Fruit fly (Drosophila melanogaster): ENCODE measurements around the gene CG32333.

The CG32333 gene

DNA sequence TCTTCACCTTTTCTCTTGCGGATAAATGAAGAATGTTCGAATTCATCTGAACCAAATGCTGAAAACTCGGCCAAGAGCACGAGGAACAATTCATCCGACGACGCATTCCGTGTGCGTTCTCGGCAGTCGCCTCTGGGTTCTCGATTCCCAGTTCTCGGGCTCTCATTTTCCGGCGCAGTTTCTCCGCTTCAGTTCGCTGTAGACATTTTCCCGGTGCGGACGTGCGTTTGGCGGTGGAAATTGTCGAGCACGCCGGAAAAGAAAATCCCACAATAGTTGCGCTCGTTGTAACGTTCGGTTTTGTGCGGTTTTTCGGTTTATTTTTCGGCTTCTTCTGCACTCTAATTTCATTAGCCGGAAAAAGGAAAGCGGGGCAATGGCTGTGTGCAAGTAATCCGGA lies at the start of gene CG32333:
CG32333 (plus strand) TSS at position 190 of the 400 bp plus-strand sequence.
- TF ChIP-seq ovo (GFP tag; optimal IDR thresholded peaks at IDR 0.05) (no peak), Hr96 (GFP tag; optimal IDR thresholded peaks at IDR 0.05) (no peak), CG14711 (tag; optimal IDR thresholded peaks at IDR 0.05) (no peak), CG7045 (GFP tag; optimal IDR thresholded peaks at IDR 0.05) (no peak), CG11617 (GFP tag; optimal IDR thresholded peaks at IDR 0.05) (no peak), Crg-1 (GFP tag; optimal IDR thresholded peaks at IDR 0.05) (no peak), CG7101 (tag; optimal IDR thresholded peaks at IDR 0.05) (no peak), cnc (optimal IDR thresholded peaks at IDR 0.05) (no peak), CG1620 (GFP tag; optimal IDR thresholded peaks at IDR 0.05) (no peak), toe (GFP tag; optimal IDR thresholded peaks at IDR 0.05) (no peak), Mnt (GFP tag; optimal IDR thresholded peaks at IDR 0.05) (no peak), tj (GFP tag; optimal IDR thresholded peaks at IDR 0.05) (no peak), Clk (GFP tag; optimal IDR thresholded peaks at IDR 0.05) (no peak)

DNA sequence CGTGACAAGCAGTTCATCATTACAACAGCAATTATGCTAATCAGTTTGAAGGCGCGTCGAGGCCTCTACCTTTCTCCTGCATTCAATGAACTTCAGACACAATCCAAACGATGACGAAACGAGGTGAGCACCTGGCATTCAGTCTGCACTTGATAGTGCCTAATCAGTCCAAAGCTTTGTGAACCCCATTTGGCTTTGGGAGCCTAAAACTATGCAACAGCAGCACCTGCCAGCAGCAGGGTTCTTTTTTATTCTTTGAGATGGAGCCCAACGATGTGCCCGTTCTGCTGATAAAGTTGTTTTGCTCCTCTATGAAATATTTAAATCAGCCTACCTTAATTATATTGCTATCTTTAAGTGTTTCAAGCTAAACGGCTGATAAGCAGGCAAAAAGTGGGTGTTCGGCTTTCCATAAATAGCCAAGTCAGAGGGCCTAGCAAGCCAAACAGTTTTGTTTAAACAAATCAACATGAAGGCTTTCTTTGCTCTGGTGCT lies 48.4 kb upstream of the CG32333 start, which contains the start of gene LysS:
LysS (plus strand) TSS at position 445 of the 495 bp plus-strand sequence.
- no peak for TF ChIP-seq CG1620 (GFP tag; optimal IDR thresholded peaks at IDR 0.05)
- TF ChIP-seq tj (GFP tag; optimal IDR thresholded peaks at IDR 0.05): no peak
- TF ChIP-seq CG11617 (GFP tag; optimal IDR thresholded peaks at IDR 0.05): no peak
- no peak for TF ChIP-seq Hr96 (GFP tag; optimal IDR thresholded peaks at IDR 0.05)
- TF ChIP-seq CG7045 (GFP tag; optimal IDR thresholded peaks at IDR 0.05): no peak
- TF ChIP-seq kay (GFP tag; ENCODE audit: borderline replicate concordance): no peak

DNA sequence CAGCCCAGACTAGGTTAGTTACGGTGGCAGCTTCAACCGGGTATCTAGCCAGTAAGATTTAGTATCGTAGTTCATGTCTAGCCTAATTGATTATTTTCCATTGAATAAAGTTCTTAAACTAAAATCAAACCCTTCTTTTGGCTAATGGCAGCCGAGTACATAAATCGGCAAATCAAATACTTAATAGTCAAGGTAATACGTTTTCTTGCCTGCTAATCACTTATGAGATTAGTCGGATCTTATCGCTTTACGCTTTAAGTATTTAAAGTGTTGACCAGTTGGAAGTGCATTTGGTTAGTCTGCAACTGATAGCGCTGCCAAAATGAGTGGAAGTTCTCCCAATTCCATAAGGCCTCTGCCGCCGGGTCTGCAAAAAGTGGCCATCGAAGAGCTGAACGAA lies 43.2 kb upstream of the CG32333 start, which contains the start of gene CG33965:
CG33965 (plus strand) TSS at position 301 of the 400 bp plus-strand sequence.
- TF ChIP-seq Clk (GFP tag; optimal IDR thresholded peaks at IDR 0.05) (no peak), CG11617 (GFP tag; optimal IDR thresholded peaks at IDR 0.05) (no peak), CG1620 (GFP tag; optimal IDR thresholded peaks at IDR 0.05) (no peak), CG7045 (GFP tag; optimal IDR thresholded peaks at IDR 0.05) (no peak), kay (GFP tag; ENCODE audit: borderline replicate concordance) (no peak), bab1 (GFP tag; optimal IDR thresholded peaks at IDR 0.05) (no peak), tj (GFP tag; optimal IDR thresholded peaks at IDR 0.05) (no peak), CG5204 (GFP tag; optimal IDR thresholded peaks at IDR 0.05) (no peak), toe (GFP tag; optimal IDR thresholded peaks at IDR 0.05) (no peak), CG7101 (tag; optimal IDR thresholded peaks at IDR 0.05) (no peak), cnc (optimal IDR thresholded peaks at IDR 0.05) (no peak), pad (GFP tag; optimal IDR thresholded peaks at IDR 0.05) (no peak), cic (GFP tag; optimal IDR thresholded peaks at IDR 0.05) (no peak), CG12768 (GFP tag; optimal IDR thresholded peaks at IDR 0.05) (no peak), CG33017 (tag; optimal IDR thresholded peaks at IDR 0.05) (no peak), CG14711 (tag; optimal IDR thresholded peaks at IDR 0.05) (no peak), Hr96 (GFP tag; optimal IDR thresholded peaks at IDR 0.05) (no peak), ovo (GFP tag; optimal IDR thresholded peaks at IDR 0.05) (no peak), Mnt (GFP tag; optimal IDR thresholded peaks at IDR 0.05) (no peak), Crg-1 (GFP tag; optimal IDR thresholded peaks at IDR 0.05) (no peak)

DNA sequence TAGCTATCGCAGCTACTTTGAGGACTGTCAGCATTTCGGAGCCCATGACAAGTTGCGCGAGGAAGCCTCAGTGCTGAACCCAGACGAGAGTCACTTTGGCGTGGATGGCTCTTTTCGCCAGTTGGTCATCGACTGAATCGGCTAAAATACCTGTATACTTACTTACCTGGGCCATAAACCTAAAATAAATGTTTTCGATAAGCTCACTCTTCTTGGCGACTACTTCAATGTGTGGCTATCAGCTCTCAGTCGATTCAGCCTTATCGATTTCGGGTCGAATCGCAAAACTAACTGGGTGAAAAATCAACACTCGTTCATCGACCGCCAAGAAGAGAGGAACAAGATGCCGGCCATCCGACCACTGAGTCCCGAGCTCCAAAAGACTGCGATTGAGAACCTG lies 41.9 kb upstream of the CG32333 start, which contains the start of gene CG33966:
CG33966 (plus strand) TSS at position 301 of the 400 bp plus-strand sequence.
- TF ChIP-seq CG7045 (GFP tag; optimal IDR thresholded peaks at IDR 0.05): no peak
- TF ChIP-seq CG14711 (tag; optimal IDR thresholded peaks at IDR 0.05): no peak
- no peak for TF ChIP-seq Mnt (GFP tag; optimal IDR thresholded peaks at IDR 0.05)
- no peak for TF ChIP-seq kay (GFP tag; ENCODE audit: borderline replicate concordance)
- TF ChIP-seq Crg-1 (GFP tag; optimal IDR thresholded peaks at IDR 0.05): no peak
- no peak for TF ChIP-seq CG11617 (GFP tag; optimal IDR thresholded peaks at IDR 0.05)
- no peak for TF ChIP-seq cnc (optimal IDR thresholded peaks at IDR 0.05)
- no peak for TF ChIP-seq CG33017 (tag; optimal IDR thresholded peaks at IDR 0.05)
- no peak for TF ChIP-seq cic (GFP tag; optimal IDR thresholded peaks at IDR 0.05)
- TF ChIP-seq toe (GFP tag; optimal IDR thresholded peaks at IDR 0.05): no peak
- no peak for TF ChIP-seq CG7101 (tag; optimal IDR thresholded peaks at IDR 0.05)
- no peak for TF ChIP-seq bab1 (GFP tag; optimal IDR thresholded peaks at IDR 0.05)
- TF ChIP-seq CG5204 (GFP tag; optimal IDR thresholded peaks at IDR 0.05): no peak
- no peak for TF ChIP-seq pad (GFP tag; optimal IDR thresholded peaks at IDR 0.05)
- TF ChIP-seq Hr96 (GFP tag; optimal IDR thresholded peaks at IDR 0.05): no peak
- TF ChIP-seq Clk (GFP tag; optimal IDR thresholded peaks at IDR 0.05): no peak
- no peak for TF ChIP-seq tj (GFP tag; optimal IDR thresholded peaks at IDR 0.05)

DNA sequence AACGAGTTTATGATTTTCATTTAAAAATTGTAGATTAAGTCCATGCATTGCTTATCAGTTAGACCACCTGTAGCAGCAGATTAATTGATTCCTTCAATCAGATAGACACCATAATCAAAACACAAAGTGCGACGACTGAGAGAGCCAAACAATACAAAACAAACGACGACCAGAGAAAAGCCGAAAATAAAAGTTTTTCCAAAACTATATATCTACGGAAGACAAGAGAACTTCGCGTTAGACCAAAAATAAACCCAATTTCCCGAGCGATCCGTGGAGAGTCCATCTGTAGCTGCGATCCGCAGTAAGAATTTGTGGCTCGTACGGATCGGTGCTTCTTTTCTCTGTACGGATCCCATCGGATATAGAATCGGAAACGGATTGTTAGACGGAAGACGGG lies 40.3 kb upstream of the CG32333 start, which contains the start of gene galene:
galene (plus strand) TSS at position 301 of the 400 bp plus-strand sequence.
- no peak for TF ChIP-seq Clk (GFP tag; optimal IDR thresholded peaks at IDR 0.05)
- TF ChIP-seq Crg-1 (GFP tag; optimal IDR thresholded peaks at IDR 0.05): no peak
- no peak for TF ChIP-seq CG7045 (GFP tag; optimal IDR thresholded peaks at IDR 0.05)
- TF ChIP-seq cic (GFP tag; optimal IDR thresholded peaks at IDR 0.05): no peak
- TF ChIP-seq cnc (optimal IDR thresholded peaks at IDR 0.05): no peak
- TF ChIP-seq CG14711 (tag; optimal IDR thresholded peaks at IDR 0.05): no peak
- TF ChIP-seq CG5204 (GFP tag; optimal IDR thresholded peaks at IDR 0.05): no peak
- TF ChIP-seq CG1620 (GFP tag; optimal IDR thresholded peaks at IDR 0.05): no peak
- TF ChIP-seq tj (GFP tag; optimal IDR thresholded peaks at IDR 0.05): no peak
- TF ChIP-seq CG12768 (GFP tag; optimal IDR thresholded peaks at IDR 0.05): no peak
- TF ChIP-seq bab1 (GFP tag; optimal IDR thresholded peaks at IDR 0.05): no peak
- no peak for TF ChIP-seq CG11617 (GFP tag; optimal IDR thresholded peaks at IDR 0.05)
- TF ChIP-seq toe (GFP tag; optimal IDR thresholded peaks at IDR 0.05): no peak

DNA sequence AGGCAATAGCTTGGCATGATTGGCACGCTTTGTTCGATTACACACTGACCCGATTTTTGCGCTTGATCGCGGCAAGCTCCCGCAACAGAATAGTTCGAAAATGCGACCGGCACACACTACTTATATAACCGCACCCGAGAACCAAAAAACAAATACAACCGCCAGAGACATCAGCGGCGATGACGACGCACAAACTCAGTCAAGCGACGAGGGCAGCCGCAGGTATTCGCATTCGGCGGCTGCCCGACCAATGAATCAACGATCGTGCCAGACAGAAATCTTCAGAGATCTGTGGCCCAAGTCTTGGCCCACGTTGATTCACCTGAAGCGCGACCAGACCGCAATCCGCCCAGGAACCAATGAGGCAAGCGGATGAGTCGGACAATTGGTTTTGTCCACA lies 37.5 kb upstream of the CG32333 start, which contains the start of gene CG9192:
CG9192 (minus strand) TSS at position 101 of the 400 bp plus-strand sequence.
- TF ChIP-seq CG7045 (GFP tag; optimal IDR thresholded peaks at IDR 0.05) (no peak), CG33017 (tag; optimal IDR thresholded peaks at IDR 0.05) (no peak), kay (GFP tag; ENCODE audit: borderline replicate concordance) (no peak), CG12768 (GFP tag; optimal IDR thresholded peaks at IDR 0.05) (no peak), Mnt (GFP tag; optimal IDR thresholded peaks at IDR 0.05) (no peak), Hr96 (GFP tag; optimal IDR thresholded peaks at IDR 0.05) (no peak), Crg-1 (GFP tag; optimal IDR thresholded peaks at IDR 0.05) (no peak), ovo (GFP tag; optimal IDR thresholded peaks at IDR 0.05) (no peak), bab1 (GFP tag; optimal IDR thresholded peaks at IDR 0.05) (no peak), CG7101 (tag; optimal IDR thresholded peaks at IDR 0.05) (no peak), Clk (GFP tag; optimal IDR thresholded peaks at IDR 0.05) (no peak), cic (GFP tag; optimal IDR thresholded peaks at IDR 0.05) (no peak), CG1620 (GFP tag; optimal IDR thresholded peaks at IDR 0.05) (no peak), toe (GFP tag; optimal IDR thresholded peaks at IDR 0.05) (no peak), CG11617 (GFP tag; optimal IDR thresholded peaks at IDR 0.05) (no peak), CG5204 (GFP tag; optimal IDR thresholded peaks at IDR 0.05) (no peak), tj (GFP tag; optimal IDR thresholded peaks at IDR 0.05) (no peak), CG14711 (tag; optimal IDR thresholded peaks at IDR 0.05) (no peak), cnc (optimal IDR thresholded peaks at IDR 0.05) (no peak)

All from whole organism, adult.